Fruit fly (Drosophila melanogaster): Measurements from ENCODE around the gene Hsp60C.

Gene Hsp60C

DNA sequence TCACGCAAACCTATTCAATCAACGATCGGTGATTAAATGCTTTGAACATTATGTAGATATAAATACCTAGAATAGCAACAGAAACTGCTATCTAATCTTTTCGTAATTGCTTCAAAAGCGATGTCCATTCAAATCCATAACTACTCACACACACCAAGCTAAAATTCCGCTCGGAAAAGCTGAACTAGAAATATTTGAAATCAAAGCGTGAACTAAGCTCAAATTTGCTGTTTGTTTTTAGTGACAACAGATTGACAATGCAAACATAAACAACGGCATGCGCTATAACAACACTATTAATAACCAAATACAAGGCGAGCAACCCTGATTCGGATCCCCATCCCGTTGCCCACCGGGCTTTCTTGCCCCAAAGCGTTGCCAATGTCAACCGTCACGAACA lies 43.4 kb downstream of the Hsp60C start, which contains the start of gene CG7236:
TSS of gene CG7236 (plus strand) at position 301 of the 400 bp plus-strand sequence.
- TF ChIP-seq Snoo (tag; optimal IDR thresholded peaks at IDR 0.05) (no peak), CG17806 (tag; optimal IDR thresholded peaks at IDR 0.05) (no peak), CG12605 (GFP tag; IDR thresholded peaks at IDR 0.05) (no peak), EcR (GFP tag; optimal IDR thresholded peaks at IDR 0.05) (no peak), fd96Ca (GFP tag; IDR thresholded peaks at IDR 0.05) (no peak), CG8159 (tag; optimal IDR thresholded peaks at IDR 0.05) (no peak)

DNA sequence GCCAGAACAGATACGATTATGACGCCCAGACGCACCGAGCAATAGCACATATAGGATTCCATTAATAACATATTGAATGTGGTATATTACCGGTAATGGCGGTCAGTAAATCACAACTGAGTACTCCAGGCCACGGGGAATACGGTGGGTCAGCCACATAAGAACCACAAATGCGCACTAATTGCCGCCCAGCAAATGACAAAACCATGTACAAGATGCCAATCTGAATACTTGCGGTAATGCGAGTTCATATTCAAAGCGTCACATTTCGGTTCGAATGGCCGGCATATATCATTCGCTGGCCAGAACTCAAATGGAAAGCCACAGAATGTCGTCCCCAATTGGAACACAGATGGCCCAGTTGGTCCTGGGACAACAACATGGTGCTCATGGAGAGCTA lies 53.9 kb downstream of the Hsp60C start, which contains the start of the genes CG14007 and CG34011:
TSS of gene CG14007 (minus strand) at position 101 of the 400 bp plus-strand sequence.
TSS of gene CG34011 (plus strand) at position 122 of the 400 bp plus-strand sequence.
- no peak for TF ChIP-seq CG14655 (GFP tag; optimal IDR thresholded peaks at IDR 0.05)
- TF ChIP-seq CG4496 (GFP tag; IDR thresholded peaks at IDR 0.05): no peak
- TF ChIP-seq CG12605 (GFP tag; IDR thresholded peaks at IDR 0.05): no peak
- no peak for TF ChIP-seq EcR (GFP tag; optimal IDR thresholded peaks at IDR 0.05)
- TF ChIP-seq fd96Ca (GFP tag; IDR thresholded peaks at IDR 0.05): no peak
- TF ChIP-seq CG17806 (tag; optimal IDR thresholded peaks at IDR 0.05): no peak
- no peak for TF ChIP-seq Ets98B (GFP tag; IDR thresholded peaks at IDR 0.05)
- TF ChIP-seq Snoo (tag; optimal IDR thresholded peaks at IDR 0.05): no peak
- TF ChIP-seq CG34367 (tag; optimal IDR thresholded peaks at IDR 0.05): no peak
- no peak for TF ChIP-seq Pif1A (GFP tag; optimal IDR thresholded peaks at IDR 0.05)
- no peak for TF ChIP-seq CG8301 (tag; optimal IDR thresholded peaks at IDR 0.05)
- no peak for TF ChIP-seq rn (GFP tag; IDR thresholded peaks at IDR 0.05)
- TF ChIP-seq D1 (tag; optimal IDR thresholded peaks at IDR 0.05): no peak
- no peak for TF ChIP-seq CG10348 (GFP tag; IDR thresholded peaks at IDR 0.05)
- TF ChIP-seq CG8159 (tag; optimal IDR thresholded peaks at IDR 0.05): no peak
- TF ChIP-seq Pif1B (GFP tag; optimal IDR thresholded peaks at IDR 0.05): no peak
- no peak for TF ChIP-seq CG13204 (GFP tag; optimal IDR thresholded peaks at IDR 0.05)
